Worm (Caenorhabditis elegans) whole organism, L1 larva: ENCODE results near the gene ptr-18.

ENCODE experiments used
- ces-1 ChIP-seq: fragments of 150-350 bp; optimal IDR thresholded peaks from 2 replicates; lab custom pipeline; 2014; ENCODE audit warnings: missing biosample characterization, missing genetic modification reagents, missing genetic modification characterization
- egl-27 ChIP-seq, 2 experiments: fragments of 150-350 bp in 1 of 2; sonication (generic microtip); optimal IDR thresholded peaks; 3 replicates each; lab custom pipeline; 2017 to 2018; ENCODE audit warnings: missing biosample characterization in 2 of 2, missing genetic modification characterization in 2 of 2, missing genetic modification reagents in 2 of 2
- fos-1 ChIP-seq: fragments of 150-350 bp; optimal IDR thresholded peaks from 2 replicates; lab custom pipeline; 2014; ENCODE audit warnings: missing biosample characterization, missing genetic modification characterization
- jun-1 ChIP-seq: fragments of 150-350 bp; optimal IDR thresholded peaks from 2 replicates; lab custom pipeline; 2014; ENCODE audit warnings: missing biosample characterization, missing genetic modification reagents, missing genetic modification characterization

DNA sequence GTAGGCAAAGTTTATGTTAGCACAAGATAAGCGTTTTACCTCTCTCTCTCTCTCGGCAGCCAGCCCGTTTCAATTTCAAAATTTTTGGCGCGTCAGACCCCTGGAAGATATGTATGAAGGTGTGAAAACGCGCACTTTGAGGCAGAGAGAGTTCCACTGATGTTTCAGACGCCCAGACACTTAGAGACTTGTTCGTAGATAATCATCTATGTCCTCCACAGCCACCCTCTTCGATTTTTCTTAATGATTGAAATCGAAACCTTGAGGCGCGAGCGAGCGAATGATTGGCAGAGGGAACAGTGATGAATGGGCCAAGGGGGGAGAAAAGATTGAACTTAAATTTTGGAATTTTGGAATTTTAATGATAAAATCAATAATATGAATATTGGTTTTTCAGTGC, 26.2 kb downstream of the ptr-18 start:
- TF ChIP-seq fos-1 (tag; lab: Kevin White, UChicago): no peak
- TF ChIP-seq egl-27 (tag; optimal IDR thresholded peaks at IDR 0.05; lab: Kevin White, UChicago): no peak
- no peak for TF ChIP-seq ces-1
- TF ChIP-seq jun-1: no peak
